Fruit fly (Drosophila melanogaster) whole organism, prepupa: ENCODE data around the gene CG3719.

Experiments used
- CG11762 ChIP-seq: fragments of 200-800 bp; sonication (Bioruptor generic); optimal IDR thresholded peaks from 3 replicates; lab custom pipeline; 2016; ENCODE audit warnings: missing biosample characterization, missing genetic modification characterization; ENCODE audit not compliant: insufficient read depth
- CG31627 ChIP-seq: fragments of 200-800 bp; sonication (Bioruptor generic); optimal IDR thresholded peaks from 3 replicates; lab custom pipeline; 2016; ENCODE audit warnings: missing biosample characterization, missing genetic modification characterization
- CG7368 ChIP-seq: fragments of 200-800 bp; sonication (Bioruptor generic); optimal IDR thresholded peaks from 3 replicates; lab custom pipeline; 2016; ENCODE audit warnings: missing biosample characterization, missing genetic modification characterization
- CG8119 ChIP-seq: fragments of 200-800 bp; sonication (Bioruptor generic); IDR thresholded peaks from 3 replicates; pipeline ENCODE4 v1.3.6; 2022; ENCODE audit warnings: missing biosample characterization, missing genetic modification characterization
- CG8632 ChIP-seq: fragments of 200-800 bp; sonication (Bioruptor generic); optimal IDR thresholded peaks from 3 replicates; lab custom pipeline; 2016; ENCODE audit warnings: missing biosample characterization, missing genetic modification characterization
- Eip75B ChIP-seq: fragments of 200-800 bp; sonication (Bioruptor generic); optimal IDR thresholded peaks from 3 replicates; lab custom pipeline; 2016; ENCODE audit warnings: missing biosample characterization, missing genetic modification characterization
- Sox102F ChIP-seq: fragments of 200-800 bp; sonication (Bioruptor generic); optimal IDR thresholded peaks from 2 replicates; lab custom pipeline; 2016; ENCODE audit warnings: missing biosample characterization, mild to moderate bottlenecking, missing genetic modification characterization
- achi ChIP-seq: fragments of 200-800 bp; sonication (Bioruptor generic); optimal IDR thresholded peaks from 3 replicates; lab custom pipeline; 2016; ENCODE audit warnings: missing biosample characterization, missing genetic modification characterization
- vri ChIP-seq: fragments of 200-800 bp; sonication (Bioruptor generic); optimal IDR thresholded peaks from 3 replicates; lab custom pipeline; 2016; ENCODE audit warnings: missing biosample characterization, mild to moderate bottlenecking, missing genetic modification characterization

DNA sequence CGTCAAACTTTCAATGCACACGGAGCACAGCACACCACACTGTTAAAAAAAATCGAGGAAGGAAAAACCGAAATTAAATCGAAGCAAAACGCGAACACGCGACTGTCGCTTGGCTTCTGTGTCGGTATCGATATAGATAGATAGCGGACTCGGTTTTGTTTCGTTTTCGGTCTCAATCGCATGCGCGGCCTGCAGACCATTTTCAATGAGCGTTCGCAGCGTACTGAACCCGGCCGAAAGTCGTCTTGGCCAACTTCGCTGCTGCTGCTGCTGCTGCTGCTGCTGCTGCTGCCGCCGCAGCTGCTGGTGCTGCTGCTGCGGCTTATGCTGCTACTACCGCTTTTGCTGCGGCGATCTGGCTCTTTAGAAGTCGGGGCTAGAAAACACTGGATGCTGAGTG, 42.3 kb downstream of the CG3719 start:
- no peak for TF ChIP-seq vri (GFP tag; lab: Kevin White, UChicago)
- no peak for TF ChIP-seq CG31627 (GFP tag; lab: Kevin White, UChicago)
- no peak for TF ChIP-seq CG8119 (GFP tag; lab: Robert Waterston, UW)
- TF ChIP-seq achi (GFP tag; lab: Kevin White, UChicago), result no peak
- TF ChIP-seq CG7368 (GFP tag; lab: Kevin White, UChicago), result no peak
- TF ChIP-seq Sox102F (GFP tag; lab: Kevin White, UChicago), result no peak
- TF ChIP-seq CG8632, result no peak
- no peak for TF ChIP-seq Eip75B
- TF ChIP-seq CG11762 (GFP tag; lab: Kevin White, UChicago), result no peak
